Worm (Caenorhabditis elegans): ENCODE results near the gene ZC262.13.

The ZC262.13 gene

DNA sequence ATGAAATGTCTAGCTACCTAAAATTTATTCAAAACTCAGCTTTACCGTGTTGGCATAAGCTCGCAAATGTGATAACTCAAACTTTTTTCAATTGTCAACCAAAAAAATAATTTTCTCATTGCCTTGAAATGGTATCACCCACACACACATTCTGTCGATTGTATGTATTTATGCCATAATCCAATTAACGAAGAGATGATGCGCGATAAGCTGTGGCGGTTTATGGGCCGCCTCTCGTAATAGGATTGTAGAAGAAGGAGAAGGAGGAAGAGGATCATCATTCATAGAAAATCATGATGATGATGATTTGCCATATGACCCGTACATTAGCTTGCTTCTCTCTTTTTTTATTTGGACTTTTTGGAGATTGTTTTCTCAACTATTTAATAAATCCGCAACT, 36.8 kb upstream of the ZC262.13 start:
- TF ChIP-seq nhr-10 (tag; optimal IDR thresholded peaks at IDR 0.05) (no peak), nhr-12 (tag; optimal IDR thresholded peaks at IDR 0.05) (no peak), nhr-237 (tag; optimal IDR thresholded peaks at IDR 0.05) (no peak), crh-2 (tag; optimal IDR thresholded peaks at IDR 0.05) (no peak), C34F6.9 (tag; optimal IDR thresholded peaks at IDR 0.05) (no peak), ztf-4 (tag; optimal IDR thresholded peaks at IDR 0.05) (no peak), unc-55 (GFP tag; optimal IDR thresholded peaks at IDR 0.05) (no peak), sma-9 (GFP tag; optimal IDR thresholded peaks at IDR 0.05) (no peak), sma-9 (tag; optimal IDR thresholded peaks at IDR 0.05) (no peak), nhr-21 (tag; optimal IDR thresholded peaks at IDR 0.05) (no peak), unc-39 (tag; optimal IDR thresholded peaks at IDR 0.05) (no peak), peb-1 (tag; optimal IDR thresholded peaks at IDR 0.05) (no peak), nhr-25 (tag; optimal IDR thresholded peaks at IDR 0.05) (no peak), aly-2 (tag; optimal IDR thresholded peaks at IDR 0.05) (no peak), fos-1 (tag; optimal IDR thresholded peaks at IDR 0.05) (no peak), elt-1 (tag; optimal IDR thresholded peaks at IDR 0.05) (no peak)

DNA sequence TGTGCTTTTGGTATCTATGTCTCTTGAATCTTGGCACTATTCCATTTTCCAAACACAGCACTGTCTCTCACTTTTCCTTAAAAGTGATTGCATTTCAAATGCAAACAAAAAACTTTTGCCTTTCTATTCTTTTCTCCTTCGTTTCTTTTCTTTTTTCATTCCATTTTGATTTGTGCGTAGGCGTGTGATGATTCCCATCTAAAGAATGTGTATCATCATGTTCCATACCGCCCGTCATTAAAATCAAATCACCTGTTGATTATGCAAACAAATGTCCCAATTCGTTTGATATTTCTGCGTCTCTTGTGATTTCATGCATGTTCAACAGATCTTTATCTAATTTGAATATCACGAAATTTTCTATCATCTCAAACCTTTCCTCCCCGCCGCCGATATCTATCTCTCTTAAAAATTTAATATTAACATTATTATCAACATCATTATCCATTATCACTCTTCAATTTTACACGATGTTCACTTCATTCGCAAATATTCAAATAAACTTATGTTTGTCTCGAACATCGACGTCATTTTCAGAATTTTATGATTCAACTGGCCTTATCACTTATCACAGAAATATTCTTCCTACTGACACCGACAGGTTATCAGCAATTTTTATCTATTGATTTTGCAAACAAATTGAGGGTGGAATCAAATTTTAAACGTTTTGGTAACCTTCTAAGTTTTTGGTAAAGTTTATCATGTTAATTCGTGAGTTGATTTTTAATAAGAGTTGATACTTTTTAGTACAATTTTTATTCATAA, 34.6 kb upstream of the ZC262.13 start:
- TF ChIP-seq nhr-12 (tag; optimal IDR thresholded peaks at IDR 0.05) (no peak), fos-1 (tag; optimal IDR thresholded peaks at IDR 0.05) (peak; percentile 98), lin-11 (tag; optimal IDR thresholded peaks at IDR 0.05) (no peak), gmeb-1 (tag; optimal IDR thresholded peaks at IDR 0.05) (peak; percentile 10), unc-55 (GFP tag; optimal IDR thresholded peaks at IDR 0.05) (peak; percentile 27), sma-9 (GFP tag; optimal IDR thresholded peaks at IDR 0.05) (peak; percentile 11), sma-9 (tag; optimal IDR thresholded peaks at IDR 0.05) (no peak)

DNA sequence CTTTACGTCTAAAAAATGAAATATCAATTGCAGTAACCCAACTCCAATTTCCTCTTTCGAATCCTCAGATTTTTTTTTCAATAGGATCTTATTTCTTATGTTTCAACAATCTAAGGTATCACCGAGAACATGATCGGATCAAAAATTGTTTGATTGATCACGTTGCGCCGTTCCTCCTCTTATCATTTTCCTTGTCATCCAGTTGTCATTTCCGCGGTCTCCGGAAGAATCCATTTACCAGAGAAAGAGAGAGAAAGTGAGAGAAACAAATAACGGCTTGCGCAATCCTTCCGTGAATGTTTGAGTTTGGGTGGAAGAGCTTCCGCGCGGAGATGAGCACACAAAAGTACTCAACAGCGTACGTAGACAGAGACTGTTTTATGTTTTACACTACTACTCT, 32.8 kb upstream of the ZC262.13 start:
- TF ChIP-seq fos-1 (tag; optimal IDR thresholded peaks at IDR 0.05) (peak; percentile 56), nhr-77 (tag; optimal IDR thresholded peaks at IDR 0.05) (no peak)

DNA sequence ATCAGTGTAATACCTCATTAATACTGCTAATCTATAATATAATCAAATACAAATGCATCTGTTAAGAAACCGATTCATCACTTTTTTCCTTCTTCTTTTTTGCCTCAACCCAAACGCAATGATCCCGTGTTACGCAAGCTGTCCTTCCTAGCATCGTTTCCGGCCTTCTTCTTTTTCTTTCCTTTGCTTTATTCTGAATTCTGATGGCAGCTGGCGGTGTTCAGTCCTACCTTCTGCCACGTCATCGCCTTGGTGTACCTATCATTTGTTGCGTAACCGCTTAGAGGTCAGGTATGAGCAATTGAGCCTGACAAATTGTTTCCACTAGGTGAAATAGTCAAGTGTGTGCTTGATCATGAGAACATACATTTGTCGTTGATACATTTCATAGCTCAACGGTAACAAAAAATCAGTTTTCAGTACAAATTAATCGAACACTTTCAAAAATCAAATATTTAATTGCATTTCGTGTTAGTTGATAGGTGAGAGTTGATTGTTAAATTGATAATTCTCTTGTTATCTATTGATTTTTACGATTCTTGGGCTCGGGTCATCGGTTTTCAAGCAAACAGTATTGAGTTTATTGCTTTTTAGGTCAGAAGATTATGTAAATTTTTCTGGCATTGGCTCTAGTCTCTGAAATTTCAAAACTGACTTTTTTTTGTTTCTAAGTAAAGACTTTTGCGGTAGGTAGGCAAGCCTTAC, 27.6 kb upstream of the ZC262.13 start:
- no peak for TF ChIP-seq nhr-21 (tag; optimal IDR thresholded peaks at IDR 0.05)
- TF ChIP-seq fos-1 (tag; optimal IDR thresholded peaks at IDR 0.05) = peak; percentile 24

DNA sequence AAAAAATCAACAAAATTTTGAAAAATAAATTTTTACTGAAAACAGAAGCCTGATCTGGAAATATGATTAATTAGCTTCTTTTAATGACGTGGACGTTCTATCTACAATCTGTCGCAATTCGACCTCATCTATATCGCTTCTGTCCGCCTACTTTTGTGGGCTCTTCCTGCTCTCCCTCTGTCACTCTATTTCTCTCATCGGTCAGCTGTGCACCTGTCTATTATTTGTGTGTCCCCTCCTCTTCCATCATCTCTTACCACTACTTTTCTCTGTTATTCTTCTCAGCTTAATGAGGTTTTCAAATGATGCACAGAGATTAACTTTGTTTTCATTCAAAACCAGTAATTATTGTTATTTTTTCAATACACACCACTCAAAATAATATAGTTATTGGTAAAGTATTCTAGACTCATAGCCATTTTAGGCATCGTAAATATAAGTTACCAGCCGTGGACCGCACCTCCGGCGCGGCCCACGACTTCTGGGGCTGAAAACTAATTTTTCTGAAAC, 26.9 kb upstream of the ZC262.13 start:
- TF ChIP-seq snpc-4 (tag; optimal IDR thresholded peaks at IDR 0.05) (no peak), ztf-4 (tag; optimal IDR thresholded peaks at IDR 0.05) (no peak), alr-1 (tag; optimal IDR thresholded peaks at IDR 0.05) (no peak), ztf-11 (tag; optimal IDR thresholded peaks at IDR 0.05) (no peak), gmeb-1 (tag; optimal IDR thresholded peaks at IDR 0.05) (no peak), lsy-2 (tag; optimal IDR thresholded peaks at IDR 0.05) (no peak), ztf-1 (GFP tag; conservative IDR thresholded peaks at IDR 0.05) (no peak), dmd-4 (tag; optimal IDR thresholded peaks at IDR 0.05) (no peak), mdl-1 (tag; optimal IDR thresholded peaks at IDR 0.05) (no peak), nhr-237 (tag; optimal IDR thresholded peaks at IDR 0.05) (no peak), nhr-129 (tag; optimal IDR thresholded peaks at IDR 0.05) (no peak), lin-13 (GFP tag; optimal IDR thresholded peaks at IDR 0.05) (no peak)

DNA sequence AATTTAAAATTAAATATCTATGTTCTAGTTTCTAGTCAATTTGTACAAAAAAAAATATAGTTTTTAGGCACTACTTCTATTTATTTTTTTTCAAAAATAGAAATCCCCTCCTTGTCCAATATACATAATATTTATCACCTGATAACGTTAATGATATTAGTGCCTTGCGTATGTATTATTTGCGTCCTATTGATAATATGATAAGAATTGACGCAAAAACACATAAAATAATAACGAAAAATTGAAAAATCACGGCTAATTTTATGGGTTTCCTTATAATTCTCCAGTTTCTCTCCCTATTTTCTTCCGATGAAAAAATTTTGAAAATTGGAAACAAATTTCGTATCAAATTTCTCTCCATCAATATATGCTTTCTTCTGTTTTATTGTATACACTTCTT, 26.3 kb upstream of the ZC262.13 start:
- TF ChIP-seq ztf-4 (tag; optimal IDR thresholded peaks at IDR 0.05) (no peak), nhr-10 (tag; optimal IDR thresholded peaks at IDR 0.05) (no peak), lin-39 (tag; optimal IDR thresholded peaks at IDR 0.05) (no peak), nhr-129 (tag; optimal IDR thresholded peaks at IDR 0.05) (no peak), fos-1 (tag; optimal IDR thresholded peaks at IDR 0.05) (peak; percentile 59)

Measured in whole organism, L2 larva.